Fruit fly (Drosophila melanogaster) whole organism, prepupa: ENCODE data around the gene plum.

ENCODE experiments used
- Blimp-1 ChIP-seq: fragments of 200-800 bp; sonication (Bioruptor generic); optimal IDR thresholded peaks from 3 replicates; lab custom pipeline; 2017; ENCODE audit warnings: missing biosample characterization, missing genetic modification characterization, mild to moderate bottlenecking, moderate library complexity, missing genetic modification reagents
- CG10631 ChIP-seq: fragments of 200-800 bp; sonication (Bioruptor generic); optimal IDR thresholded peaks from 2 replicates; lab custom pipeline; 2016; ENCODE audit warnings: missing biosample characterization, missing genetic modification characterization
- CG10669 ChIP-seq: fragments of 200-800 bp; sonication (Bioruptor generic); optimal IDR thresholded peaks from 3 replicates; lab custom pipeline; 2018; ENCODE audit warnings: missing biosample characterization, mild to moderate bottlenecking, missing genetic modification characterization, moderate library complexity
- CG11762 ChIP-seq: fragments of 200-800 bp; sonication (Bioruptor generic); optimal IDR thresholded peaks from 3 replicates; lab custom pipeline; 2016; ENCODE audit warnings: missing biosample characterization, missing genetic modification characterization; ENCODE audit not compliant: insufficient read depth
- CG11902 ChIP-seq: fragments of 200-800 bp; sonication (Bioruptor generic); optimal IDR thresholded peaks from 3 replicates; lab custom pipeline; 2016; ENCODE audit warnings: missing biosample characterization, missing genetic modification characterization
- CG15336 ChIP-seq: fragments of 200-800 bp; sonication (Bioruptor generic); IDR thresholded peaks from 2 replicates; pipeline ENCODE4 v1.3.6; 2022; ENCODE audit warnings: missing biosample characterization, missing genetic modification characterization
- CG16779 ChIP-seq: fragments of 200-800 bp; sonication (Bioruptor generic); optimal IDR thresholded peaks from 3 replicates; lab custom pipeline; 2017; ENCODE audit warnings: missing biosample characterization, mild to moderate bottlenecking, missing genetic modification characterization
- CG3032 ChIP-seq: fragments of 200-800 bp; optimal IDR thresholded peaks from 2 replicates; lab custom pipeline; 2019; ENCODE audit warnings: missing biosample characterization, mild to moderate bottlenecking, missing genetic modification characterization, moderate library complexity
- CG31627 ChIP-seq: fragments of 200-800 bp; sonication (Bioruptor generic); optimal IDR thresholded peaks from 3 replicates; lab custom pipeline; 2016; ENCODE audit warnings: missing biosample characterization, missing genetic modification characterization
- CG32006 ChIP-seq: fragments of 200-800 bp; sonication (Bioruptor generic); optimal IDR thresholded peaks from 3 replicates; lab custom pipeline; 2017; ENCODE audit warnings: missing biosample characterization, mild to moderate bottlenecking, missing genetic modification characterization
- CG34406 ChIP-seq: fragments of 200-800 bp; sonication (Bioruptor generic); optimal IDR thresholded peaks from 3 replicates; lab custom pipeline; 2016; ENCODE audit warnings: missing biosample characterization, missing genetic modification characterization
- CG3919 ChIP-seq: fragments of 200-800 bp; sonication (Bioruptor generic); optimal IDR thresholded peaks from 3 replicates; lab custom pipeline; 2016; ENCODE audit warnings: missing biosample characterization, missing genetic modification characterization
- CG4318 ChIP-seq: fragments of 200-800 bp; sonication (Bioruptor generic); optimal IDR thresholded peaks from 3 replicates; lab custom pipeline; 2017; ENCODE audit warnings: missing biosample characterization, mild to moderate bottlenecking, missing genetic modification characterization
- CG6163 ChIP-seq: fragments of 200-800 bp; sonication (Bioruptor generic); IDR thresholded peaks from 3 replicates; pipeline ENCODE4 v1.3.6; 2022; ENCODE audit warnings: missing biosample characterization, missing genetic modification characterization
- CG6276 ChIP-seq: fragments of 200-800 bp; sonication (Bioruptor generic); optimal IDR thresholded peaks from 2 replicates; lab custom pipeline; 2017; ENCODE audit warnings: missing biosample characterization, mild to moderate bottlenecking, missing genetic modification characterization
- CG6792 ChIP-seq: fragments of 200-800 bp; sonication (Bioruptor generic); optimal IDR thresholded peaks from 3 replicates; lab custom pipeline; 2016; ENCODE audit warnings: missing biosample characterization, missing genetic modification characterization
- CG6808 ChIP-seq: fragments of 200-800 bp; sonication (Bioruptor generic); optimal IDR thresholded peaks from 3 replicates; lab custom pipeline; 2017; ENCODE audit warnings: missing biosample characterization, missing genetic modification characterization, mild to moderate bottlenecking, moderate library complexity, missing genetic modification reagents
- CG7368 ChIP-seq: fragments of 200-800 bp; sonication (Bioruptor generic); optimal IDR thresholded peaks from 3 replicates; lab custom pipeline; 2016; ENCODE audit warnings: missing biosample characterization, missing genetic modification characterization
- CG8319 ChIP-seq: fragments of 200-800 bp; sonication (Bioruptor generic); optimal IDR thresholded peaks from 3 replicates; lab custom pipeline; 2016; ENCODE audit warnings: missing biosample characterization, missing genetic modification characterization
- CG8632 ChIP-seq: fragments of 200-800 bp; sonication (Bioruptor generic); optimal IDR thresholded peaks from 3 replicates; lab custom pipeline; 2016; ENCODE audit warnings: missing biosample characterization, missing genetic modification characterization
- CG9139 ChIP-seq: fragments of 200-800 bp; sonication (Bioruptor generic); optimal IDR thresholded peaks from 3 replicates; lab custom pipeline; 2017; ENCODE audit warnings: missing biosample characterization, mild to moderate bottlenecking, missing genetic modification characterization
- Eip75B ChIP-seq: fragments of 200-800 bp; sonication (Bioruptor generic); optimal IDR thresholded peaks from 3 replicates; lab custom pipeline; 2016; ENCODE audit warnings: missing biosample characterization, missing genetic modification characterization
- Eip78C ChIP-seq: fragments of 200-800 bp; sonication (Bioruptor generic); peaks from one replicate; lab custom pipeline; 2016; ENCODE audit warnings: missing biosample characterization, missing genetic modification characterization
- Eip93F ChIP-seq: fragments of 200-800 bp; sonication (Bioruptor generic); optimal IDR thresholded peaks from 2 replicates; lab custom pipeline; 2016; ENCODE audit warnings: missing biosample characterization, mild to moderate bottlenecking, missing genetic modification characterization
- Ets21C ChIP-seq: fragments of 200-800 bp; sonication (Bioruptor generic); optimal IDR thresholded peaks from 3 replicates; lab custom pipeline; 2016; ENCODE audit warnings: missing biosample characterization, missing genetic modification characterization
- Ets96B ChIP-seq: fragments of 200-800 bp; optimal IDR thresholded peaks from 2 replicates; lab custom pipeline; 2019; ENCODE audit warnings: missing biosample characterization, mild to moderate bottlenecking, missing genetic modification characterization, moderate library complexity
- Gug ChIP-seq: fragments of 200-800 bp; sonication (Bioruptor generic); IDR thresholded peaks from 2 replicates; pipeline ENCODE4 v1.3.6; 2022; ENCODE audit warnings: missing biosample characterization, missing genetic modification characterization
- Hr38 ChIP-seq: sonication (Bioruptor generic); optimal IDR thresholded peaks from 2 replicates; lab custom pipeline; 2016; ENCODE audit warnings: missing biosample characterization, missing genetic modification characterization
- Hr39 ChIP-seq: fragments of 200-800 bp; sonication (Bioruptor generic); optimal IDR thresholded peaks from 2 replicates; lab custom pipeline; 2016; ENCODE audit warnings: missing biosample characterization, missing genetic modification characterization
- Hr4 ChIP-seq: fragments of 200-800 bp; sonication (Bioruptor generic); optimal IDR thresholded peaks from 3 replicates; lab custom pipeline; 2016; ENCODE audit warnings: missing biosample characterization, missing genetic modification characterization
- OdsH ChIP-seq: fragments of 200-800 bp; sonication (Bioruptor generic); optimal IDR thresholded peaks from 3 replicates; lab custom pipeline; 2016; ENCODE audit warnings: missing biosample characterization, missing genetic modification characterization
- Smox ChIP-seq: fragments of 200-800 bp; sonication (Bioruptor generic); optimal IDR thresholded peaks from 3 replicates; lab custom pipeline; 2016; ENCODE audit warnings: missing biosample characterization, missing genetic modification characterization
- Sox102F ChIP-seq: fragments of 200-800 bp; sonication (Bioruptor generic); optimal IDR thresholded peaks from 2 replicates; lab custom pipeline; 2016; ENCODE audit warnings: missing biosample characterization, mild to moderate bottlenecking, missing genetic modification characterization
- Sox14 ChIP-seq: fragments of 200-800 bp; sonication (Bioruptor generic); optimal IDR thresholded peaks from 3 replicates; lab custom pipeline; 2016; ENCODE audit warnings: missing biosample characterization, missing genetic modification characterization
- achi ChIP-seq: fragments of 200-800 bp; sonication (Bioruptor generic); optimal IDR thresholded peaks from 3 replicates; lab custom pipeline; 2016; ENCODE audit warnings: missing biosample characterization, missing genetic modification characterization
- acj6 ChIP-seq: fragments of 200-800 bp; sonication (Bioruptor generic); optimal IDR thresholded peaks from 3 replicates; lab custom pipeline; 2016; ENCODE audit warnings: missing biosample characterization, missing genetic modification characterization
- dac ChIP-seq: fragments of 200-800 bp; sonication (Bioruptor generic); optimal IDR thresholded peaks from 2 replicates; lab custom pipeline; 2017; ENCODE audit warnings: missing biosample characterization, mild to moderate bottlenecking, missing genetic modification characterization
- dsx ChIP-seq: fragments of 200-800 bp; optimal IDR thresholded peaks from 3 replicates; lab custom pipeline; 2019; ENCODE audit warnings: missing biosample characterization, mild to moderate bottlenecking, missing genetic modification characterization, moderate library complexity; ENCODE audit not compliant: poor library complexity, severe bottlenecking
- eg ChIP-seq: fragments of 200-800 bp; sonication (Bioruptor generic); IDR thresholded peaks from 3 replicates; pipeline ENCODE4 v1.3.6; 2022; ENCODE audit warnings: missing biosample characterization, missing genetic modification characterization
- esn ChIP-seq: fragments of 200-800 bp; sonication (Bioruptor generic); optimal IDR thresholded peaks from 2 replicates; lab custom pipeline; 2016; ENCODE audit warnings: missing biosample characterization, mild to moderate bottlenecking, missing genetic modification characterization, moderate library complexity
- fd59A ChIP-seq: fragments of 200-800 bp; sonication (Bioruptor generic); optimal IDR thresholded peaks from 2 replicates; lab custom pipeline; 2017; ENCODE audit warnings: missing biosample characterization, mild to moderate bottlenecking, missing genetic modification characterization, missing genetic modification reagents
- fd85E ChIP-seq: fragments of 200-800 bp; sonication (Bioruptor generic); optimal IDR thresholded peaks from 3 replicates; lab custom pipeline; 2016; ENCODE audit warnings: missing biosample characterization, missing genetic modification characterization
- lz ChIP-seq: fragments of 200-800 bp; sonication (Bioruptor generic); optimal IDR thresholded peaks from 3 replicates; lab custom pipeline; 2016; ENCODE audit warnings: missing biosample characterization, missing genetic modification characterization
- net ChIP-seq: fragments of 200-800 bp; sonication (Bioruptor generic); optimal IDR thresholded peaks from 3 replicates; lab custom pipeline; 2016; ENCODE audit warnings: missing biosample characterization, missing genetic modification characterization
- pdm3 ChIP-seq: fragments of 200-800 bp; sonication (Bioruptor generic); optimal IDR thresholded peaks from 3 replicates; lab custom pipeline; 2016; ENCODE audit warnings: missing biosample characterization, missing genetic modification characterization
- salr ChIP-seq, 2 experiments: fragments of 200-800 bp; sonication (Bioruptor generic); optimal IDR thresholded peaks; 3 replicates each; lab custom pipeline; 2016 to 2018; ENCODE audit warnings: missing biosample characterization in 2 of 2, missing genetic modification characterization in 2 of 2, mild to moderate bottlenecking in 1 of 2
- spab ChIP-seq: fragments of 200-800 bp; sonication (Bioruptor generic); optimal IDR thresholded peaks from 2 replicates; lab custom pipeline; 2017; ENCODE audit warnings: missing biosample characterization, mild to moderate bottlenecking, missing genetic modification characterization, missing genetic modification reagents
- ss ChIP-seq, 2 experiments: fragments of 200-800 bp; sonication (Bioruptor generic); optimal IDR thresholded peaks; 2 replicates in 1 of 2; 3 replicates in 1 of 2; lab custom pipeline; 2017 to 2018; ENCODE audit warnings: mild to moderate bottlenecking in 2 of 2, missing biosample characterization in 2 of 2, missing genetic modification characterization in 2 of 2, moderate library complexity in 1 of 2
- svp ChIP-seq: fragments of 200-800 bp; sonication (Bioruptor generic); peaks from one replicate; lab custom pipeline; 2016; ENCODE audit warnings: missing biosample characterization, missing genetic modification characterization
- topi ChIP-seq: fragments of 200-800 bp; sonication (Bioruptor generic); optimal IDR thresholded peaks from 3 replicates; lab custom pipeline; 2016; ENCODE audit warnings: missing biosample characterization, missing genetic modification characterization
- vri ChIP-seq: fragments of 200-800 bp; sonication (Bioruptor generic); optimal IDR thresholded peaks from 3 replicates; lab custom pipeline; 2016; ENCODE audit warnings: missing biosample characterization, mild to moderate bottlenecking, missing genetic modification characterization

plum gene

DNA sequence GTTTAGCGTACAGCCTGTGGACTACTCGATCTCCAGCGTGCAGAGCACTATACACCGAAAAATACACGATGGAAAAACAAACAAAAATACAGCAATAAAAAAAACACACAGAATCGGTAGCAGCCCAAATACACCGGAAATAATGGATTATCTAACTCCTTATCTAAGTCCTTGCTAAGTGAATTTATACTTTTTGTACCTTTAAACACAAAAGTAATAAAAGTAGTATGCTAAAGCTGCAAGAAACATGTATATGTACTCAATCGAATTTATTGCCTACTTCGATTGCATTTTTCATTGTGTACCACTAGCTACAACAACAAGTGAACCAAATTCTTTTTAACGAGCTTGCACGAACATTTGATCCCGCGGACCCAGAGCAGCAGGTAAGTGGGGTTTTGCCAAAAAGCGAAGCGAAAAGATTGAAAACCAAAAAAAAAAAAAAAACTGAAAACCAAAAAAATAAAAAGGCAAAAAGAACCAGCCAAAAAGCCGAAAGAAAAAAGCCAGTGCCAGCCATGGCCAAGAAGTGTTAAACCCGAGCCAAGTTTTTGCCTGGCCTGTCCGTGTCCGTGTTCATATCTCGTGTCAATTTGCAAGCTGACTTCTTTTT, 12.8 kb downstream of the plum start:
- peak; percentile 93 for TF ChIP-seq CG6792 (GFP tag; lab: Kevin White, UChicago)
- TF ChIP-seq CG8319 (GFP tag; lab: Kevin White, UChicago), result peak; percentile 88
- TF ChIP-seq CG6808, result peak; percentile 86
- TF ChIP-seq CG32006 (GFP tag; lab: Kevin White, UChicago), result peak; percentile 90
- TF ChIP-seq Ets21C (GFP tag; lab: Kevin White, UChicago), result peak; percentile 95
- peak; percentile 92 for TF ChIP-seq acj6 (GFP tag; lab: Kevin White, UChicago)
- peak; percentile 74 for TF ChIP-seq fd85E (GFP tag; lab: Kevin White, UChicago)
- TF ChIP-seq OdsH (GFP tag; lab: Kevin White, UChicago), result peak; percentile 94
- TF ChIP-seq Blimp-1, result peak; percentile 90
- TF ChIP-seq CG8632 (GFP tag; lab: Kevin White, UChicago), result peak; percentile 90
- peak; percentile 63 to 92 for TF ChIP-seq salr (GFP tag; optimal IDR thresholded peaks at IDR 0.05; lab: Kevin White, UChicago)
- TF ChIP-seq dac, result peak; percentile 71
- TF ChIP-seq topi (GFP tag; lab: Kevin White, UChicago), result peak; percentile 96
- peak; percentile 84 for TF ChIP-seq CG10669 (GFP tag; lab: Kevin White, UChicago)
- peak; percentile 94 for TF ChIP-seq net (GFP tag; lab: Kevin White, UChicago)
- TF ChIP-seq dsx (GFP tag; lab: Kevin White, UChicago), result peak; percentile 79
- peak; percentile 97 for TF ChIP-seq Smox
- peak; percentile 96 for TF ChIP-seq Sox14 (GFP tag; lab: Kevin White, UChicago)
- peak; percentile 98 for TF ChIP-seq Hr39 (GFP tag; lab: Kevin White, UChicago)
- TF ChIP-seq Gug (GFP tag; lab: Robert Waterston, UW), result peak; percentile 76
- peak; percentile 82 for TF ChIP-seq fd59A
- TF ChIP-seq CG11902 (GFP tag; lab: Kevin White, UChicago), result peak; percentile 88
- peak; percentile 91 for TF ChIP-seq CG15336 (GFP tag; lab: Robert Waterston, UW)
- TF ChIP-seq spab, result peak; percentile 81
- peak; percentile 98 for TF ChIP-seq Sox102F (GFP tag; lab: Kevin White, UChicago)
- TF ChIP-seq Eip78C (GFP tag; lab: Kevin White, UChicago), result peak; percentile 99
- TF ChIP-seq Ets96B (tag; lab: Kevin White, UChicago), result peak; percentile 88
- peak; percentile 95 for TF ChIP-seq Eip75B
- peak; percentile 86 for TF ChIP-seq CG3032
- TF ChIP-seq Eip93F (GFP tag; lab: Kevin White, UChicago), result peak; percentile 87
- peak; percentile 93 for TF ChIP-seq CG10631 (GFP tag; lab: Kevin White, UChicago)
- TF ChIP-seq Hr38 (GFP tag; lab: Kevin White, UChicago), result no peak
- peak; percentile 87 for TF ChIP-seq eg (GFP tag; lab: Robert Waterston, UW)
- TF ChIP-seq CG6276 (GFP tag; lab: Kevin White, UChicago), result peak; percentile 90
- peak; percentile 60 for TF ChIP-seq CG9139
- TF ChIP-seq CG31627 (GFP tag; lab: Kevin White, UChicago), result peak; percentile 97
- TF ChIP-seq CG11762, result peak; percentile 90
- TF ChIP-seq esn (GFP tag; lab: Kevin White, UChicago), result peak; percentile 98
- peak; percentile 95 for TF ChIP-seq CG3919
- peak; percentile 99 for TF ChIP-seq svp (GFP tag; lab: Kevin White, UChicago)
- TF ChIP-seq CG16779, result peak; percentile 84
- TF ChIP-seq CG6163 (GFP tag; lab: Robert Waterston, UW), result peak; percentile 95
- TF ChIP-seq Hr4 (GFP tag; lab: Kevin White, UChicago), result peak; percentile 79
- peak; percentile 97 for TF ChIP-seq lz (GFP tag; lab: Kevin White, UChicago)
- peak; percentile 87 to 91 for TF ChIP-seq ss (GFP tag; optimal IDR thresholded peaks at IDR 0.05; lab: Kevin White, UChicago)
- peak; percentile 88 for TF ChIP-seq CG7368 (GFP tag; lab: Kevin White, UChicago)
- peak; percentile 92 for TF ChIP-seq achi
- TF ChIP-seq CG34406, result peak; percentile 89
- TF ChIP-seq pdm3, result peak; percentile 93
- peak; percentile 77 for TF ChIP-seq CG4318 (GFP tag; lab: Kevin White, UChicago)
- TF ChIP-seq vri, result peak; percentile 97
